Worm (Caenorhabditis elegans) whole organism, L3 larva: ENCODE data around the gene C17A2.2.
"Not testable (repeated sequence)": the region's sequence is repeated elsewhere in the genome, so short reads cannot be mapped to it uniquely, and the experiment has no call there.

Source experiments
- egl-27 ChIP-seq: sonication (generic microtip); optimal IDR thresholded peaks from 4 replicates; lab custom pipeline; 2017; ENCODE audit warnings: missing biosample characterization, missing genetic modification reagents, missing genetic modification characterization
- fos-1 ChIP-seq: fragments of 150-350 bp; optimal IDR thresholded peaks from 2 replicates; lab custom pipeline; 2014; ENCODE audit warnings: missing biosample characterization, missing genetic modification characterization
- nhr-23 ChIP-seq: fragments of 150-350 bp; optimal IDR thresholded peaks from 2 replicates; lab custom pipeline; 2014; ENCODE audit warnings: missing biosample characterization, missing genetic modification reagents, missing genetic modification characterization
- pqm-1 ChIP-seq: fragments of 150-350 bp; optimal IDR thresholded peaks from 2 replicates; lab custom pipeline; 2017; ENCODE audit warnings: missing biosample characterization, missing genetic modification characterization, inconsistent platforms
- unc-39 ChIP-seq: sonication (generic microtip); optimal IDR thresholded peaks from 4 replicates; lab custom pipeline; 2017; ENCODE audit warnings: missing biosample characterization, missing genetic modification characterization

ce11 chrII:3816251-3816849 lies 29.8 kb upstream of the C17A2.2 start, which contains the start of gene fbxa-24:
- TF ChIP-seq nhr-23; unc-39 (tag; lab: Kevin White, UChicago); egl-27 (tag; lab: Kevin White, UChicago); fos-1 (tag; lab: Kevin White, UChicago); pqm-1 (tag; lab: Kevin White, UChicago): not testable (repeated sequence)
